Fruit fly (Drosophila melanogaster) whole organism, wandering third instar larva: ENCODE data around the gene CG10919.

Source experiments
- Jra ChIP-seq: sonication (Bioruptor generic); optimal IDR thresholded peaks from 2 replicates; lab custom pipeline; 2016; ENCODE audit warnings: missing biosample characterization, missing genetic modification characterization
- dmrt93B ChIP-seq: fragments of 200-800 bp; sonication (Bioruptor generic); optimal IDR thresholded peaks from 2 replicates; lab custom pipeline; 2018; ENCODE audit warnings: missing biosample characterization, mild to moderate bottlenecking, missing genetic modification characterization
- h ChIP-seq: fragments of 200-800 bp; sonication (Bioruptor generic); optimal IDR thresholded peaks from 3 replicates; lab custom pipeline; 2016; ENCODE audit warnings: missing biosample characterization, mild to moderate bottlenecking, missing genetic modification characterization
- psq ChIP-seq: fragments of 200-800 bp; sonication (Bioruptor generic); optimal IDR thresholded peaks from 3 replicates; lab custom pipeline; 2017; ENCODE audit warnings: missing biosample characterization, mild to moderate bottlenecking, missing genetic modification characterization, moderate library complexity
- sage ChIP-seq: fragments of 200-800 bp; sonication (Bioruptor generic); optimal IDR thresholded peaks from 2 replicates; lab custom pipeline; 2016; ENCODE audit warnings: missing biosample characterization, mild to moderate bottlenecking, missing genetic modification characterization
- sv ChIP-seq: fragments of 200-800 bp; sonication (Bioruptor generic); optimal IDR thresholded peaks from 3 replicates; lab custom pipeline; 2016; ENCODE audit warnings: missing biosample characterization, missing genetic modification characterization

DNA sequence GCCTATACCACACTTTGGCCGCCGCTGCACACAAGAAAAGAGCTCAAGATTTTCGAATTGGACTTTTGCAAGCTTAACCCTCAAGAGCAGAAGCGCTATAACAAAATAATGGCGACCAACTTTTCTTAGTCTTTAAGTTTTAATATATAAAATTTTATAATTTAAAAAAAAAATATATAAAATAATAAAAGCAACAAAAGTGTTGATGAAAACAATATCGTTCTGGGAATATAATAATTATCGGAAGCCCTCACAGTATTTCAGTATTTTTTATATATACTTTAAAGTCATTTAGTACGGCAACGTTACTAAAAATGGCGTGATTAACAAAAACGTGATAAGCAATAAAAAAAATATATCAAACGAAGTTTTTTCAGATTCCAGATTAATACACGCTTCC, 1.6 kb downstream of the CG10919 start, which contains the start of gene Sp7:
- no peak for TF ChIP-seq sv (GFP tag; lab: Kevin White, UChicago)
- TF ChIP-seq dmrt93B (GFP tag; lab: Kevin White, UChicago): no peak
- no peak for TF ChIP-seq Jra (GFP tag; lab: Kevin White, UChicago)
- TF ChIP-seq h (GFP tag; lab: Kevin White, UChicago): no peak
- no peak for TF ChIP-seq sage (GFP tag; lab: Kevin White, UChicago)
- no peak for TF ChIP-seq psq (GFP tag; lab: Kevin White, UChicago)
